Worm (Caenorhabditis elegans) whole organism, L1 larva: ENCODE measurements around the gene F01F1.14.

Source experiments
- jun-1 ChIP-seq: fragments of 150-350 bp; optimal IDR thresholded peaks from 2 replicates; lab custom pipeline; 2014; ENCODE audit warnings: missing biosample characterization, missing genetic modification reagents, missing genetic modification characterization
- lin-15B ChIP-seq: fragments of 150-350 bp; sonication (generic microtip); optimal IDR thresholded peaks from 3 replicates; lab custom pipeline; 2014; ENCODE audit warnings: missing biosample characterization, missing genetic modification characterization
- mdl-1 ChIP-seq, 2 experiments: fragments of 150-350 bp; optimal IDR thresholded peaks; 2 replicates each; lab custom pipeline; 2014 to 2017; ENCODE audit warnings: missing biosample characterization in 2 of 2, missing genetic modification characterization in 2 of 2, inconsistent platforms in 1 of 2
- tbx-2 ChIP-seq: sonication (generic microtip); optimal IDR thresholded peaks from 2 replicates; lab custom pipeline; 2016; ENCODE audit warnings: missing genetic modification characterization, missing compliant biosample characterization
- unc-62 ChIP-seq: fragments of 150-350 bp; optimal IDR thresholded peaks from 2 replicates; lab custom pipeline; 2014; ENCODE audit warnings: missing biosample characterization, missing genetic modification reagents, missing genetic modification characterization

DNA sequence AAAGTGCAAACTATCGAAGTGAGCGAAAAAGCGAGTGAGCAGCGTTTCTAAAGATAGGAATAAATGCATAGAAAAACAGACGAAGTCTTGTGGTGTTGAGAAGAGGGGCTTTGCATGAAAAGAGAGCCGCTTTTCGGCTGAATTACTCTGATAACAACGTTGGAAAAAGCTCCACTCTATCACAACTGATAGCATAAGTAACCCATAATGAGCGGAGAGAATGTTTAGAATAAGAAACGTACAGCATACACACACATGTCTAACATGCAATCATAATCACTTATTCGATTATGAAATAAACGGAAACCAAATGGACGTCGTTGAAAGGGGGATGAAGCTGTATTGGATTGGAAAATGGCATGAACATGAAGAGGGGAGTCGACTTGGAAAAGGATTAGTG, 42.4 kb downstream of the F01F1.14 start:
- TF ChIP-seq lin-15B (tag; lab: Kevin White, UChicago): no peak
- TF ChIP-seq jun-1 (tag; lab: Kevin White, UChicago): peak; percentile 16
- no peak for TF ChIP-seq unc-62 (GFP tag; lab: Kevin White, UChicago)
- TF ChIP-seq mdl-1 (tag; optimal IDR thresholded peaks at IDR 0.05; lab: Kevin White, UChicago): no peak
- TF ChIP-seq tbx-2: no peak
